Fruit fly (Drosophila melanogaster) Kc167 (cell line): ENCODE results near the gene polybromo.

Experiments used
- Myc ChIP-seq: fragments of >200 bp; optimal IDR thresholded peaks from 2 replicates; lab custom pipeline; 2017; ENCODE audit warnings: missing external identifiers
- Sin3A ChIP-seq: fragments of >200 bp; optimal IDR thresholded peaks from 2 replicates; lab custom pipeline; 2018; ENCODE audit warnings: missing external identifiers
- insv ChIP-seq: fragments of >200 bp; optimal IDR thresholded peaks from 3 replicates; lab custom pipeline; 2018; ENCODE audit warnings: missing external identifiers
- psq ChIP-seq: fragments of >200 bp; optimal IDR thresholded peaks from 2 replicates; lab custom pipeline; 2017; ENCODE audit warnings: missing external identifiers
- ttk ChIP-seq: sonication (Bioruptor generic); optimal IDR thresholded peaks from 2 replicates; lab custom pipeline; 2017; ENCODE audit warnings: missing external identifiers

DNA sequence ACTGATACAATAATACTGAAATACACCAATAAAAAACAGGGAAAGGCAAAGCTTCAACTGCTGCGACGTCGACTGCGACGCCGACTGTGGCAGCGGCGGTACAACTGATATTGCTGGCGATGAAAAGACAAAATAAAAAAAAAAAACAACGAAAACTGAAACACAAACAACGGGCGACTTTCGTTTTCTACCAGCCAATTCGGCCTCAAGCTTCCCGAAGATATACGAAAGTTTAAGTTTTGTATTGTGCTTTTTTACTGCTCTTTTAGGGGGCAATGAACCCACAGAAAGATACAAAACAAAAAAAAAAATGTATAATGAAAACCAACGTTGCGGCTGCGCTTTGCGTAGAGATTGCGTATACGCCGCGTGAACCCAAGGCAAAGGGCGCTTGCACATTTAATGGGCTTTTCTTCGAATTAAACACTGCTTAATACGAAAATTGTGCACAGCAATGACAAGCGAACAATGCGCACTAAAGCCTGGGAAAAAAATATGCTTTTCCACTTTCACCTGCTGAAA is 26.8 kb downstream of the polybromo start:
- no peak for TF ChIP-seq insv (lab: Kevin White, UChicago)
- TF ChIP-seq Sin3A (lab: Kevin White, UChicago): no peak
- no peak for TF ChIP-seq psq
- TF ChIP-seq ttk (lab: Kevin White, UChicago): no peak
- no peak for TF ChIP-seq Myc (lab: Kevin White, UChicago)
